Fruit fly (Drosophila melanogaster) whole organism, embryonic: Measurements from ENCODE around the gene dgt1.

Experiments
- ATbp ChIP-seq: fragments of 200-800 bp; sonication (Bioruptor generic); optimal IDR thresholded peaks from 2 replicates; lab custom pipeline; 2017; ENCODE audit warnings: missing biosample characterization, mild to moderate bottlenecking, missing genetic modification characterization, missing genetic modification reagents
- CG2678 ChIP-seq: fragments of 200-800 bp; sonication (Bioruptor generic); optimal IDR thresholded peaks from 3 replicates; lab custom pipeline; 2019; ENCODE audit warnings: missing biosample characterization, mild to moderate bottlenecking, missing genetic modification characterization, moderate library complexity
- CG7928 ChIP-seq: fragments of 200-800 bp; sonication (Bioruptor generic); optimal IDR thresholded peaks from 2 replicates; lab custom pipeline; 2017; ENCODE audit warnings: missing biosample characterization, mild to moderate bottlenecking, missing genetic modification characterization
- D19A ChIP-seq: fragments of 200-800 bp; optimal IDR thresholded peaks from 3 replicates; lab custom pipeline; 2019; ENCODE audit warnings: missing biosample characterization, mild to moderate bottlenecking, missing genetic modification characterization, moderate library complexity
- MBD-R2 ChIP-seq: fragments of 200-800 bp; sonication (Bioruptor generic); IDR thresholded peaks from 2 replicates; pipeline ENCODE4 v1.3.6; 2022; ENCODE audit warnings: missing biosample characterization, missing genetic modification characterization
- NfI ChIP-seq: fragments of 200-800 bp; sonication (Bioruptor generic); optimal IDR thresholded peaks from 3 replicates; lab custom pipeline; 2018; ENCODE audit warnings: missing biosample characterization, mild to moderate bottlenecking, missing genetic modification characterization, moderate library complexity
- Usf ChIP-seq: fragments of 200-800 bp; sonication (Bioruptor generic); optimal IDR thresholded peaks from 2 replicates; lab custom pipeline; 2017; ENCODE audit warnings: missing genotype, missing biosample characterization, missing genetic modification characterization
- ewg ChIP-seq: fragments of 200-800 bp; sonication (Bioruptor generic); optimal IDR thresholded peaks from 3 replicates; lab custom pipeline; 2017; ENCODE audit warnings: mild to moderate bottlenecking, missing biosample characterization, missing genetic modification reagents, missing genetic modification characterization
- fd64A ChIP-seq: fragments of 200-800 bp; sonication (Bioruptor generic); optimal IDR thresholded peaks from 3 replicates; lab custom pipeline; 2018; ENCODE audit warnings: missing biosample characterization, mild to moderate bottlenecking, missing genetic modification characterization
- so ChIP-seq: fragments of 200-800 bp; sonication (Bioruptor generic); IDR thresholded peaks from 3 replicates; pipeline ENCODE4 v1.3.6; 2022; ENCODE audit warnings: missing biosample characterization, missing genetic modification characterization
- tup ChIP-seq: fragments of 200-800 bp; sonication (Bioruptor generic); optimal IDR thresholded peaks from 2 replicates; lab custom pipeline; 2016; ENCODE audit warnings: missing biosample characterization, mild to moderate bottlenecking, missing genetic modification characterization, moderate library complexity

Gene dgt1

dm6 chr3R:29806682-29807393, 50.5 kb downstream of the dgt1 start, which contains the start of the genes ca and ncd (continued):
- no peak for TF ChIP-seq NfI (GFP tag; lab: Kevin White, UChicago)
- TF ChIP-seq D19A (tag; lab: Kevin White, UChicago): no peak
- TF ChIP-seq CG7928 (GFP tag; lab: Kevin White, UChicago): no peak
- peak; percentile 56; the same call in 1 of the 2 replicates for TF ChIP-seq MBD-R2 (GFP tag; lab: Robert Waterston, UW)
- TF ChIP-seq so (GFP tag; lab: Robert Waterston, UW): no peak
- TF ChIP-seq tup (GFP tag; lab: Kevin White, UChicago): no peak
- no peak for TF ChIP-seq ewg (GFP tag; lab: Kevin White, UChicago)
- no peak for TF ChIP-seq CG2678
- no peak for TF ChIP-seq Usf (GFP tag; lab: Kevin White, UChicago)
- no peak for TF ChIP-seq fd64A (GFP tag; lab: Kevin White, UChicago)
- no peak for TF ChIP-seq ATbp (GFP tag; lab: Kevin White, UChicago)
